Fruit fly (Drosophila melanogaster) whole organism, embryonic: ENCODE results near the gene PCNA2.

Source experiments
- CG1024 ChIP-seq: fragments of 200-800 bp; sonication (Bioruptor generic); IDR thresholded peaks from 2 replicates; pipeline ENCODE4 v1.3.6; 2022; ENCODE audit warnings: missing biosample characterization, missing genetic modification characterization
- CG11456 ChIP-seq: fragments of 200-800 bp; sonication (Bioruptor generic); IDR thresholded peaks from 3 replicates; pipeline ENCODE4 v1.3.6; 2022; ENCODE audit warnings: missing biosample characterization, missing genetic modification characterization
- CG11696 ChIP-seq: fragments of 200-800 bp; sonication (Bioruptor generic); IDR thresholded peaks from 2 replicates; pipeline ENCODE4 v1.3.6; 2022; ENCODE audit warnings: missing biosample characterization, missing genetic modification characterization
- CG11723 ChIP-seq: fragments of 200-800 bp; sonication (Bioruptor generic); optimal IDR thresholded peaks from 2 replicates; lab custom pipeline; 2017; ENCODE audit warnings: missing biosample characterization, mild to moderate bottlenecking, missing genetic modification characterization
- CG12219 ChIP-seq: fragments of 200-800 bp; sonication (Bioruptor generic); optimal IDR thresholded peaks from 3 replicates; lab custom pipeline; 2018; ENCODE audit warnings: missing biosample characterization, mild to moderate bottlenecking, missing genetic modification characterization
- CG1529 ChIP-seq: fragments of 200-800 bp; sonication (Bioruptor generic); optimal IDR thresholded peaks from 3 replicates; lab custom pipeline; 2018; ENCODE audit warnings: missing biosample characterization, missing genetic modification characterization
- CG1647 ChIP-seq: fragments of 200-800 bp; sonication (Bioruptor generic); optimal IDR thresholded peaks from 3 replicates; lab custom pipeline; 2016; ENCODE audit warnings: missing biosample characterization, missing genetic modification characterization
- CG17186 ChIP-seq: fragments of 200-800 bp; sonication (Bioruptor generic); optimal IDR thresholded peaks from 3 replicates; lab custom pipeline; 2017; ENCODE audit warnings: missing biosample characterization, missing genetic modification reagents, missing genetic modification characterization
- CG18764 ChIP-seq: fragments of 200-800 bp; sonication (Bioruptor generic); optimal IDR thresholded peaks from 3 replicates; lab custom pipeline; 2016; ENCODE audit warnings: missing biosample characterization, missing genetic modification characterization
- CG2889 ChIP-seq: fragments of 200-800 bp; sonication (Bioruptor generic); IDR thresholded peaks from 3 replicates; pipeline ENCODE4 v1.3.6; 2022; ENCODE audit warnings: missing biosample characterization, missing genetic modification characterization
- CG3838 ChIP-seq: fragments of 200-800 bp; sonication (Bioruptor generic); optimal IDR thresholded peaks from 3 replicates; lab custom pipeline; 2016; ENCODE audit warnings: missing biosample characterization, missing genetic modification characterization
- CG3847 ChIP-seq: fragments of 200-800 bp; sonication (Bioruptor generic); IDR thresholded peaks from 2 replicates; pipeline ENCODE4 v1.3.6; 2022; ENCODE audit warnings: missing biosample characterization, missing genetic modification characterization
- CG4404 ChIP-seq: fragments of 200-800 bp; sonication (Bioruptor generic); IDR thresholded peaks from 2 replicates; pipeline ENCODE4 v1.3.6; 2022; ENCODE audit warnings: missing biosample characterization, missing genetic modification characterization
- CG4730 ChIP-seq: fragments of 200-800 bp; sonication (Bioruptor generic); IDR thresholded peaks from 2 replicates; pipeline ENCODE4 v1.3.6; 2022; ENCODE audit warnings: missing biosample characterization, missing genetic modification characterization
- CG6654 ChIP-seq: fragments of 200-800 bp; sonication (Bioruptor generic); optimal IDR thresholded peaks from 2 replicates; lab custom pipeline; 2017; ENCODE audit warnings: missing biosample characterization, mild to moderate bottlenecking, missing genetic modification characterization
- CG6854 ChIP-seq: fragments of 200-800 bp; sonication (Bioruptor generic); optimal IDR thresholded peaks from 3 replicates; lab custom pipeline; 2017; ENCODE audit warnings: missing biosample characterization, mild to moderate bottlenecking, missing genetic modification characterization
- CG7372 ChIP-seq: fragments of 200-800 bp; sonication (Bioruptor generic); IDR thresholded peaks from 2 replicates; pipeline ENCODE4 v1.3.6; 2022; ENCODE audit warnings: missing biosample characterization, missing genetic modification characterization
- CG9609 ChIP-seq: fragments of 200-800 bp; sonication (Bioruptor generic); optimal IDR thresholded peaks from 3 replicates; lab custom pipeline; 2016; ENCODE audit warnings: missing biosample characterization, missing genetic modification characterization
- Dip3 ChIP-seq: fragments of 200-800 bp; sonication (Bioruptor generic); optimal IDR thresholded peaks from 3 replicates; lab custom pipeline; 2016; ENCODE audit warnings: missing biosample characterization, missing genetic modification characterization
- Doc2 ChIP-seq: fragments of 200-800 bp; sonication (Bioruptor generic); IDR thresholded peaks from 2 replicates; pipeline ENCODE4 v1.3.6; 2022; ENCODE audit warnings: missing biosample characterization, missing genetic modification characterization
- Lim3 ChIP-seq: fragments of 200-800 bp; sonication (Bioruptor generic); IDR thresholded peaks from 2 replicates; pipeline ENCODE4 v1.3.6; 2022; ENCODE audit warnings: missing biosample characterization, missing genetic modification characterization
- MBD-R2 ChIP-seq: fragments of 200-800 bp; sonication (Bioruptor generic); IDR thresholded peaks from 2 replicates; pipeline ENCODE4 v1.3.6; 2022; ENCODE audit warnings: missing biosample characterization, missing genetic modification characterization
- NC2α ChIP-seq: fragments of 200-800 bp; sonication (Bioruptor generic); optimal IDR thresholded peaks from 2 replicates; lab custom pipeline; 2016; ENCODE audit warnings: missing biosample characterization, missing genetic modification characterization
- NC2β ChIP-seq: fragments of 200-800 bp; sonication (Bioruptor generic); optimal IDR thresholded peaks from 2 replicates; lab custom pipeline; 2016; ENCODE audit warnings: missing biosample characterization, missing genetic modification characterization
- NFAT ChIP-seq: fragments of 200-800 bp; sonication (Bioruptor generic); IDR thresholded peaks from 2 replicates; pipeline ENCODE4 v1.3.6; 2022; ENCODE audit warnings: missing biosample characterization, missing genetic modification characterization
- Oli ChIP-seq: fragments of 200-800 bp; sonication (Bioruptor generic); optimal IDR thresholded peaks from 2 replicates; lab custom pipeline; 2018; ENCODE audit warnings: missing biosample characterization, mild to moderate bottlenecking, missing genetic modification characterization, moderate library complexity
- Ptx1 ChIP-seq: fragments of 200-800 bp; sonication (Bioruptor generic); IDR thresholded peaks from 2 replicates; pipeline ENCODE4 v1.3.6; 2022; ENCODE audit warnings: missing biosample characterization, missing genetic modification characterization
- Trl ChIP-seq, 3 experiments: fragments of >200 bp in 2 of 3; fragments of 200-800 bp in 1 of 3; sonication (Bioruptor generic) in 1 of 3; optimal IDR thresholded peaks; 2 replicates in 1 of 3; 3 replicates in 2 of 3; lab custom pipeline; 2016 to 2017; ENCODE audit warnings: missing biosample characterization in 1 of 3, missing genetic modification characterization in 1 of 3
- Usf ChIP-seq: fragments of 200-800 bp; sonication (Bioruptor generic); optimal IDR thresholded peaks from 2 replicates; lab custom pipeline; 2017; ENCODE audit warnings: missing genotype, missing biosample characterization, missing genetic modification characterization
- Vsx1 ChIP-seq: fragments of 200-800 bp; sonication (Bioruptor generic); optimal IDR thresholded peaks from 2 replicates; lab custom pipeline; 2017; ENCODE audit warnings: missing biosample characterization, mild to moderate bottlenecking, missing genetic modification characterization, missing genetic modification reagents
- YL-1 ChIP-seq: fragments of 200-800 bp; sonication (Bioruptor generic); optimal IDR thresholded peaks from 3 replicates; lab custom pipeline; 2017; ENCODE audit warnings: missing biosample characterization, mild to moderate bottlenecking, missing genetic modification characterization
- bbx ChIP-seq: fragments of 200-800 bp; sonication (Bioruptor generic); IDR thresholded peaks from 2 replicates; pipeline ENCODE4 v1.3.6; 2022; ENCODE audit warnings: missing biosample characterization, missing genetic modification characterization; ENCODE audit not compliant: partially characterized antibody
- btn ChIP-seq: fragments of 200-800 bp; sonication (Bioruptor generic); optimal IDR thresholded peaks from 2 replicates; lab custom pipeline; 2016; ENCODE audit warnings: missing biosample characterization, missing genetic modification characterization
- ci ChIP-seq: fragments of 200-800 bp; sonication (Bioruptor generic); IDR thresholded peaks from 3 replicates; pipeline ENCODE4 v1.3.6; 2022; ENCODE audit warnings: missing biosample characterization, missing genetic modification characterization
- dm ChIP-seq: fragments of 200-800 bp; sonication (Bioruptor generic); optimal IDR thresholded peaks from 3 replicates; lab custom pipeline; 2016; ENCODE audit warnings: missing biosample characterization, missing genetic modification characterization
- gro ChIP-seq: fragments of 200-800 bp; sonication (Bioruptor generic); optimal IDR thresholded peaks from 2 replicates; lab custom pipeline; 2016; ENCODE audit warnings: missing biosample characterization, missing genetic modification characterization
- gt ChIP-seq: fragments of 200-800 bp; sonication (Bioruptor generic); IDR thresholded peaks from 2 replicates; pipeline ENCODE4 v1.3.6; 2022; ENCODE audit warnings: missing biosample characterization, missing genetic modification characterization
- her ChIP-seq: fragments of 200-800 bp; sonication (Bioruptor generic); optimal IDR thresholded peaks from 2 replicates; lab custom pipeline; 2016; ENCODE audit warnings: missing biosample characterization, missing genetic modification characterization
- hkb ChIP-seq, 2 experiments: fragments of 200-800 bp in 1 of 2; fragments of >200 bp in 1 of 2; sonication (Bioruptor generic) in 1 of 2; IDR thresholded peaks in 1 of 2; optimal IDR thresholded peaks in 1 of 2; 2 replicates each; pipeline versions ENCODE4 v1.3.6 to Lab custom; 2017 to 2022; ENCODE audit warnings: missing biosample characterization in 1 of 2, missing genetic modification characterization in 1 of 2
- hth ChIP-seq: fragments of >200 bp; optimal IDR thresholded peaks from 2 replicates; lab custom pipeline; 2017; ENCODE audit warnings: inconsistent platforms
- jumu ChIP-seq: fragments of 200-800 bp; sonication (Bioruptor generic); optimal IDR thresholded peaks from 3 replicates; lab custom pipeline; 2016; ENCODE audit warnings: missing biosample characterization, missing genetic modification characterization
- mam ChIP-seq: fragments of 200-800 bp; sonication (Bioruptor generic); optimal IDR thresholded peaks from 3 replicates; lab custom pipeline; 2016; ENCODE audit warnings: missing biosample characterization, missing genetic modification characterization
- nau ChIP-seq: fragments of 200-800 bp; sonication (Bioruptor generic); optimal IDR thresholded peaks from 3 replicates; lab custom pipeline; 2017; ENCODE audit warnings: missing biosample characterization, mild to moderate bottlenecking, missing genetic modification characterization, missing genetic modification reagents
- oc ChIP-seq: fragments of 200-800 bp; sonication (Bioruptor generic); optimal IDR thresholded peaks from 2 replicates; lab custom pipeline; 2018; ENCODE audit warnings: missing biosample characterization, mild to moderate bottlenecking, missing genetic modification characterization, moderate library complexity
- psq ChIP-seq: fragments of 200-800 bp; sonication (Bioruptor generic); optimal IDR thresholded peaks from 2 replicates; lab custom pipeline; 2017; ENCODE audit warnings: missing biosample characterization, missing genetic modification characterization
- shn ChIP-seq: fragments of 200-800 bp; sonication (Bioruptor generic); optimal IDR thresholded peaks from 3 replicates; lab custom pipeline; 2016; ENCODE audit warnings: missing biosample characterization, missing genetic modification characterization
- sima ChIP-seq: fragments of 200-800 bp; sonication (Bioruptor generic); optimal IDR thresholded peaks from 2 replicates; lab custom pipeline; 2016; ENCODE audit warnings: missing biosample characterization, missing genetic modification characterization
- tna ChIP-seq: fragments of 200-800 bp; sonication (Bioruptor generic); IDR thresholded peaks from 2 replicates; pipeline ENCODE4 v1.3.6; 2022; ENCODE audit warnings: missing biosample characterization, missing genetic modification characterization; ENCODE audit not compliant: partially characterized antibody
- twi ChIP-seq: fragments of 200-800 bp; optimal IDR thresholded peaks from 2 replicates; lab custom pipeline; 2019; ENCODE audit warnings: missing biosample characterization, mild to moderate bottlenecking, missing genetic modification characterization, moderate library complexity
- yki ChIP-seq: fragments of >200 bp; optimal IDR thresholded peaks from 3 replicates; lab custom pipeline; 2018

Gene PCNA2

dm6 chr2L:19535234-19535633, 48.6 kb downstream of the PCNA2 start, which contains the start of gene CG31697 (continued):
- no peak for TF ChIP-seq NC2β (GFP tag; lab: Kevin White, UChicago)

DNA sequence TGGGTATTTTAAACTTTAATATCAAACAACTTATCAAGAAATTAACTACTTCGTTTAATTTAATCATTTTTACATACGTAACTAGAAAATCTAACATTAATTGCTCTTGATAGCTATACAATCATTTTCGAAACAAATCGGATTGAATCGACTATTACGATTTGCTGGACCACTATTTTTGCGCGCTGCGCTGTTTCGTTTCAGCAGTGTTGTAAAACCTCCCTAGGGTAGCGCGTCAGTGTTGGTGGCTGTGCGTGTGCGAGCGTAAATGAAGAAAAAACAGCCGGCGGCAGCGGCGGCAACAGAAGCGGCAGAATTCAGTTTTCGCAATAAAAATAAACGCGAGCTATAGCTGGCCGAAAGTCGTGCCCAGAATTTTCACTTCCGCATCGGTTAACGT, 50.5 kb downstream of the PCNA2 start, which contains the start of gene CG33116:
Gene CG33116 (plus strand): TSS at position 233 of the 400 bp plus-strand sequence.
- TF ChIP-seq CG11696 (GFP tag; lab: Robert Waterston, UW) (peak; percentile 100), CG17186 (GFP tag; lab: Kevin White, UChicago) (peak; percentile 70), Ptx1 (peak; percentile 82), CG4404 (GFP tag; lab: Robert Waterston, UW) (peak; percentile 66), Oli (peak; percentile 84), sima (peak; percentile 1), CG6654 (GFP tag; lab: Kevin White, UChicago) (peak; percentile 50), CG6854 (GFP tag; lab: Kevin White, UChicago) (peak; percentile 41), psq (GFP tag; lab: Kevin White, UChicago) (peak; percentile 46), CG4730 (GFP tag; lab: Robert Waterston, UW) (peak; percentile 55), Usf (GFP tag; lab: Kevin White, UChicago) (peak; percentile 65), CG2889 (GFP tag; lab: Robert Waterston, UW) (peak; percentile 64; the same call in 1 of the 3 replicates), CG3838 (GFP tag; lab: Kevin White, UChicago) (peak; percentile 29), CG12219 (GFP tag; lab: Kevin White, UChicago) (peak; percentile 74), ci (GFP tag; lab: Robert Waterston, UW) (peak; percentile 92), twi (peak; percentile 64), CG9609 (peak; percentile 83), CG18764 (GFP tag; lab: Kevin White, UChicago) (peak; percentile 38), CG1024 (GFP tag; lab: Robert Waterston, UW) (peak; percentile 63), dm (GFP tag; lab: Kevin White, UChicago) (peak; percentile 75), CG3847 (GFP tag; lab: Robert Waterston, UW) (peak; percentile 83), YL-1 (GFP tag; lab: Kevin White, UChicago) (peak; percentile 68), hth (lab: Kevin White, UChicago) (no peak), Trl (optimal IDR thresholded peaks at IDR 0.05; lab: Kevin White, UChicago) (no peak), Trl (GFP tag; optimal IDR thresholded peaks at IDR 0.05; lab: Kevin White, UChicago) (peak; percentile 88), her (GFP tag; lab: Kevin White, UChicago) (peak; percentile 82), jumu (GFP tag; lab: Kevin White, UChicago) (peak; percentile 83), CG1647 (GFP tag; lab: Kevin White, UChicago) (peak; percentile 73), CG11723 (peak; percentile 77), hkb (optimal IDR thresholded peaks at IDR 0.05; lab: Kevin White, UChicago) (peak; percentile 3), hkb (GFP tag; IDR thresholded peaks at IDR 0.05; lab: Robert Waterston, UW) (peak; percentile 79), Doc2 (no peak), nau (GFP tag; lab: Kevin White, UChicago) (no peak), yki (lab: Kevin White, UChicago) (no peak), CG7372 (GFP tag; lab: Robert Waterston, UW) (0 out of 2 replicates have a peak, but pooled peaks have one; percentile 13), bbx (GFP tag; lab: Robert Waterston, UW) (peak; percentile 58), NC2α (GFP tag; lab: Kevin White, UChicago) (peak; percentile 76), Vsx1 (GFP tag; lab: Kevin White, UChicago) (peak; percentile 38), mam (GFP tag; lab: Kevin White, UChicago) (peak; percentile 87), Lim3 (GFP tag; lab: Robert Waterston, UW) (no peak), CG1529 (peak; percentile 76), gt (GFP tag; lab: Robert Waterston, UW) (no peak), MBD-R2 (GFP tag; lab: Robert Waterston, UW) (peak; percentile 96), tna (GFP tag; lab: Robert Waterston, UW) (no peak), NFAT (GFP tag; lab: Robert Waterston, UW) (peak; percentile 83), Dip3 (GFP tag; lab: Kevin White, UChicago) (peak; percentile 85), oc (tag; lab: Kevin White, UChicago) (peak; percentile 50), shn (GFP tag; lab: Kevin White, UChicago) (peak; percentile 89), gro (GFP tag; lab: Kevin White, UChicago) (peak; percentile 86), btn (peak; percentile 59), CG11456 (peak; percentile 85)
